Fruit fly (Drosophila melanogaster): Measurements from ENCODE around the gene RhoGAP93B.

Gene RhoGAP93B

dm6 chr3R:21064000-21064924 lies 33.4 kb downstream of the RhoGAP93B start, which contains the start of gene Cortactin:
Cortactin (minus strand) TSS chr3R:21064471.
- TF ChIP-seq EcR (GFP tag; optimal IDR thresholded peaks at IDR 0.05) = peak; percentile 41
- TF ChIP-seq CG34367 (tag; optimal IDR thresholded peaks at IDR 0.05) = no peak

dm6 chr3R:21063433-21063832 lies 34.2 kb downstream of the RhoGAP93B start:
- TF ChIP-seq gl (tag; optimal IDR thresholded peaks at IDR 0.05) (no peak), CG15710 (tag; optimal IDR thresholded peaks at IDR 0.05) (no peak), fd96Ca (GFP tag; IDR thresholded peaks at IDR 0.05) (no peak), rn (GFP tag; IDR thresholded peaks at IDR 0.05) (no peak), CG14655 (GFP tag; optimal IDR thresholded peaks at IDR 0.05) (no peak), CG8159 (tag; optimal IDR thresholded peaks at IDR 0.05) (no peak), D1 (tag; optimal IDR thresholded peaks at IDR 0.05) (no peak), CG12605 (GFP tag; IDR thresholded peaks at IDR 0.05) (no peak), CG4496 (GFP tag; IDR thresholded peaks at IDR 0.05) (no peak), CG34367 (tag; optimal IDR thresholded peaks at IDR 0.05) (no peak), CG17806 (tag; optimal IDR thresholded peaks at IDR 0.05) (no peak), CG13204 (GFP tag; optimal IDR thresholded peaks at IDR 0.05) (no peak), CG9948 (tag; optimal IDR thresholded peaks at IDR 0.05) (no peak), Pif1B (GFP tag; optimal IDR thresholded peaks at IDR 0.05) (no peak)

- TF ChIP-seq D1 (tag; optimal IDR thresholded peaks at IDR 0.05) (no peak), CG9948 (tag; optimal IDR thresholded peaks at IDR 0.05) (no peak), CG12605 (GFP tag; IDR thresholded peaks at IDR 0.05) (0 out of 2 replicates have a peak, but pooled peaks have one; percentile 12), CG13204 (GFP tag; optimal IDR thresholded peaks at IDR 0.05) (no peak), CG14655 (GFP tag; optimal IDR thresholded peaks at IDR 0.05) (no peak), Snoo (tag; optimal IDR thresholded peaks at IDR 0.05) (no peak), gl (tag; optimal IDR thresholded peaks at IDR 0.05) (no peak), CG17806 (tag; optimal IDR thresholded peaks at IDR 0.05) (no peak), rn (GFP tag; IDR thresholded peaks at IDR 0.05) (no peak), CG32121 (GFP tag; IDR thresholded peaks at IDR 0.05) (no peak), fd96Ca (GFP tag; IDR thresholded peaks at IDR 0.05) (no peak), Ets98B (GFP tag; IDR thresholded peaks at IDR 0.05) (peak; percentile 41; the same call in 1 of the 2 replicates), CG10348 (GFP tag; IDR thresholded peaks at IDR 0.05) (no peak), CG4496 (GFP tag; IDR thresholded peaks at IDR 0.05) (peak; percentile 55; the same call in 2 of the 3 replicates), Pif1A (GFP tag; optimal IDR thresholded peaks at IDR 0.05) (no peak), EcR (GFP tag; optimal IDR thresholded peaks at IDR 0.05) (peak; percentile 86)
Observed at dm6 chr3R:21060430-21061245, 37.0 kb downstream of the RhoGAP93B start, which contains the start of gene Mvl. Mvl (minus strand) TSS chr3R:21060800.

DNA sequence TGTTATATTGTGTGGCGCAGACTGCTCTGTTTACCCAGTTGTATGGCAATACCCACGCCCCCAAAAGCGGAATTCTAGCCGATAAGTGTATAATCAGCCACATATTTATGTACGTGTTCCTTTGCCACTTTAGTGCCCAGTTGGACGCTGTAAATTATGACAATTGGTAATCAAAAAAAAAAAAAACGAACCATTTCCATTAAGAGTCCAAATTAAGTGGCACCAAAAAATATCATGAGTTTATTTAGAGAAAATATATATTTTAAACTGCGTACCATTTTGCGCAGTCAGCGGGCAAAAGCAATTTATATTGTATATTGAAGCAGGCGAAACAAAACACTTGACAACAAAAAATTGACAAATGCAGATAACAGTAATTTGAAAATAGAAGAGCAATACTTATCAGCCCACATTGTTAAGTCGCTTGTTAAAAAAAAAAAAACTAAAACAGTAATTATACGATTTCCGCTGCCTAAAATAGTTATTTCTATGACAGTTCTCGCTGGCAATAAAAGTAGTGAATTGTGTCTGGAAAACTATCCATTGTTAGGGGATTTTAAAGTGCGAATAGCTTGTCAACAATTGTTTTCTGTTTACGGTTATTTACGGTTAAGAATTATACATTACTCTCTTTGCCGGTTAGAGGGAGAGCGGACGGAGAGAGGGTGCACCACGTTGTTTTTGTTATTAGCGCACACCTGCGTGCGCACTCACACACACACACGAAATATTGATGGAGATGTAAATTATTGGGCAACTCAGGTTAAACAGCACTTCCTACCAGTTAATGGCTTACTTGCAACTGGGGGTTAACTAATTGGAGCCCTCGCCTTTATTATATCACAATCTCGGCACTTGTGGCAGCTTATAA lies 37.9 kb downstream of the RhoGAP93B start:
- no peak for TF ChIP-seq Pif1A (GFP tag; optimal IDR thresholded peaks at IDR 0.05)
- TF ChIP-seq CG15710 (tag; optimal IDR thresholded peaks at IDR 0.05) = no peak
- no peak for TF ChIP-seq gl (tag; optimal IDR thresholded peaks at IDR 0.05)
- TF ChIP-seq CG32121 (GFP tag; IDR thresholded peaks at IDR 0.05) = no peak
- no peak for TF ChIP-seq CG17806 (tag; optimal IDR thresholded peaks at IDR 0.05)
- TF ChIP-seq Ets98B (GFP tag; IDR thresholded peaks at IDR 0.05) = no peak

DNA sequence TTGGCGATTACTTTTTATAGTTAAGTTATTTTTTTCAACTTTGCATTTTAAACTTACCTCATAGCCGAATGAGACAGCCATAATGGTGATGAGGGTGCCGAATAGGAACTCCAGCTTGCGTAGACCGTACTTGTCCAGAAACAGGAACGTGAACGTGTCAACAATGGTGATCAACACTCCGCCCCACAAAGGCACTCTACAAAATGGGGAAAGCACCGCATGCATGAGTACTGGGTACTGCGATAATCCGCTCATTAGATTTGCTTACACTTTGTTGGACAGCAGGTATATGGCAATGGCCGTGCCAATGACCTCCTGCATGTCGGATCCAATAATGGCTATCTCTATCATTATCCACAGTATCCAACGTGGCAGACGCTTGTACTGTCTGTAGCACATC lies 40.1 kb downstream of the RhoGAP93B start:
- TF ChIP-seq CG9948 (tag; optimal IDR thresholded peaks at IDR 0.05) = no peak

- TF ChIP-seq CG8159 (tag; optimal IDR thresholded peaks at IDR 0.05) (no peak), gl (tag; optimal IDR thresholded peaks at IDR 0.05) (no peak), CG9948 (tag; optimal IDR thresholded peaks at IDR 0.05) (no peak), Ets98B (GFP tag; IDR thresholded peaks at IDR 0.05) (no peak), rn (GFP tag; IDR thresholded peaks at IDR 0.05) (no peak), Pif1A (GFP tag; optimal IDR thresholded peaks at IDR 0.05) (no peak), CG8301 (tag; optimal IDR thresholded peaks at IDR 0.05) (no peak), fd96Ca (GFP tag; IDR thresholded peaks at IDR 0.05) (no peak), Pif1B (GFP tag; optimal IDR thresholded peaks at IDR 0.05) (no peak), CG12605 (GFP tag; IDR thresholded peaks at IDR 0.05) (no peak), CG14655 (GFP tag; optimal IDR thresholded peaks at IDR 0.05) (no peak), CG10348 (GFP tag; IDR thresholded peaks at IDR 0.05) (no peak), CG13204 (GFP tag; optimal IDR thresholded peaks at IDR 0.05) (no peak), D1 (tag; optimal IDR thresholded peaks at IDR 0.05) (no peak), EcR (GFP tag; optimal IDR thresholded peaks at IDR 0.05) (no peak), CG34367 (tag; optimal IDR thresholded peaks at IDR 0.05) (no peak), CG32121 (GFP tag; IDR thresholded peaks at IDR 0.05) (no peak), CG4496 (GFP tag; IDR thresholded peaks at IDR 0.05) (no peak)
Observed at dm6 chr3R:21050875-21051274, 46.8 kb downstream of the RhoGAP93B start, which contains the start of gene Jhbp15. Jhbp15 (minus strand) TSS chr3R:21050975.

Measured in whole organism, pupa.